Worm (Caenorhabditis elegans) whole organism, midembryonic: ENCODE data around the gene C31H1.2.

Experiments used
- T22C8.4 ChIP-seq: fragments of 200-800 bp; sonication (Bioruptor generic); IDR thresholded peaks from 2 replicates; pipeline ENCODE4 v1.3.6; 2022; ENCODE audit warnings: missing genetic modification characterization, missing compliant biosample characterization
- cog-1 ChIP-seq: sonication (generic microtip); optimal IDR thresholded peaks from 2 replicates; lab custom pipeline; 2016; ENCODE audit warnings: missing genetic modification characterization, missing compliant biosample characterization
- flt-1 ChIP-seq: fragments of 200-800 bp; sonication (Bioruptor generic); IDR thresholded peaks from 2 replicates; pipeline ENCODE4 v1.3.6; 2022; ENCODE audit warnings: missing genetic modification characterization, missing compliant biosample characterization
- klf-2 ChIP-seq: fragments of 200-800 bp; sonication (Bioruptor generic); conservative IDR thresholded peaks from 2 replicates; pipeline ENCODE4 v1.3.6; 2022; ENCODE audit warnings: missing genetic modification reagents, missing genetic modification characterization, missing compliant biosample characterization
- med-1 ChIP-seq: sonication (generic microtip); optimal IDR thresholded peaks from 2 replicates; lab custom pipeline; 2017; ENCODE audit warnings: missing genetic modification characterization, mild to moderate bottlenecking, missing compliant biosample characterization, antibody characterized with exemption, missing genetic modification reagents; ENCODE audit not compliant: insufficient read depth
- ref-1 ChIP-seq: fragments of 200-800 bp; sonication (Bioruptor generic); conservative IDR thresholded peaks from 2 replicates; pipeline ENCODE4 v1.3.6; 2022; ENCODE audit warnings: missing genetic modification reagents, missing genetic modification characterization, missing compliant biosample characterization
- tab-1 ChIP-seq: fragments of 200-800 bp; sonication (Bioruptor generic); IDR thresholded peaks from 2 replicates; pipeline ENCODE4 v1.3.6; 2022; ENCODE audit warnings: missing genetic modification characterization, missing compliant biosample characterization
- ztf-23 ChIP-seq: fragments of 200-800 bp; sonication (Bioruptor generic); IDR thresholded peaks from 2 replicates; pipeline ENCODE4 v1.3.6; 2022; ENCODE audit warnings: missing genetic modification reagents, missing genetic modification characterization, missing compliant biosample characterization
- ztf-29 ChIP-seq: fragments of 200-800 bp; sonication (Bioruptor generic); IDR thresholded peaks from 2 replicates; pipeline ENCODE4 v1.3.6; 2022; ENCODE audit warnings: missing genetic modification reagents, missing genetic modification characterization, missing compliant biosample characterization

- TF ChIP-seq klf-2 (GFP tag; lab: Robert Waterston, UW) = no peak
- no peak for TF ChIP-seq T22C8.4 (GFP tag; lab: Robert Waterston, UW)
- no peak for TF ChIP-seq ztf-29 (GFP tag; lab: Robert Waterston, UW)
- TF ChIP-seq med-1 = no peak
- TF ChIP-seq cog-1 = no peak
- TF ChIP-seq tab-1 (GFP tag; lab: Robert Waterston, UW) = no peak
- no peak for TF ChIP-seq flt-1
- TF ChIP-seq ref-1 (GFP tag; lab: Robert Waterston, UW) = no peak
- TF ChIP-seq ztf-23 (GFP tag; lab: Robert Waterston, UW) = no peak
Measured at ce11 chrIV:5820056-5820799, 29.1 kb downstream of the C31H1.2 start.
